Fruit fly (Drosophila melanogaster): ENCODE data around the gene wor.

DNA sequence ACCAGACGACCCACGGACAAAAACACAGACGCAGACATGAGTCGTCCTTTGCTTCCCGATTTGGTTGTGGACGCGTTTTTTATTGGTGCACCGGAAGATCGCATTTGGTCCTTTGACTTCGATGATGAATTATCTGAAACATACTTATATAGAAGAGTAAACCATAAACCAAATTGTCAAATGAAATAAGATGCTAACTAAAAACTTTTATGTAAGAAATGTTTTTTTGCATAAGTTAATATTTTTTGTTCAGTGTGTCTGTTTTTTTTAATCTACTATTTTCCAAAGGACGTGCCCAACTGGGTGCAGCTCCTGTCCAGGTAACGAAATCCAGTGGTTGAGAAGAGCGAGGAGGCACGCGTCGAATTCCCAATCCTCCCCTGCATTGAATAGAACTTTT, 23.5 kb downstream of the wor start:
- TF ChIP-seq EcR (GFP tag; optimal IDR thresholded peaks at IDR 0.05) = no peak
- TF ChIP-seq pan (optimal IDR thresholded peaks at IDR 0.05) = no peak
- TF ChIP-seq usp (GFP tag; optimal IDR thresholded peaks at IDR 0.05) = no peak
- TF ChIP-seq psq (optimal IDR thresholded peaks at IDR 0.05) = no peak
- no peak for TF ChIP-seq Dll (optimal IDR thresholded peaks at IDR 0.05)
